Worm (Caenorhabditis elegans): ENCODE measurements around the gene Y1A5A.1.

DNA sequence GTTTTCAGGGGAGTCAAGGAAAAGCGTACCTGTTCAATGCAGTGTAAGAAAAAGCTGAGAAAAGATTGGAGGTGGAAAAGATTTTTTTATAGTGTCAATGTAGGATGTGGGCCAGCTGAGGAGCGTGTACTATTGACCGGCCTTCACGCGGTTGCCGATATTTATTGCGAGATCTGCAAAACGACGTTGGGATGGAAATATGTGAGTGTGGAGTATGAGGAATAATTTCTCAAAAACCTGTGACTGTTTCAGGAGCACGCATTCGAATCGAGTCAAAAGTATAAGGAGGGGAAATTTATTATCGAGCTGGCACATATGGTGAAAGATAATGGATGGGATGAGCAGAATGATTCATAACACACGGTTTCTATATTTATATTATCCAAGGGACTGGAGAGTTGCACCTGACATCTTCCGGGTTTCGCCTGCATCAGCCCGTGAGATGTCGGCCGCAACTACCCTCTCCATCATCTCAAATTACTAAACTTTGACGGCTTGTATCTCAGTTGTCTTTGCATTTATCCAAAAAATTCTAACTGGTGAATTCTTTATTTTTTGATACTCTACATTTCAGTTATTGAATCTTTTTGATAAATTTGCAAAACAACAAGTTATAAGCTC, 29.2 kb downstream of the Y1A5A.1 start:
- TF ChIP-seq let-607 (tag; optimal IDR thresholded peaks at IDR 0.05), result no peak
- TF ChIP-seq F52B5.7 (tag; optimal IDR thresholded peaks at IDR 0.05), result no peak
- TF ChIP-seq ztf-22 (GFP tag; optimal IDR thresholded peaks at IDR 0.05), result no peak
- no peak for TF ChIP-seq hlh-26 (GFP tag; conservative IDR thresholded peaks at IDR 0.05)
- no peak for TF ChIP-seq unc-62 (GFP tag; optimal IDR thresholded peaks at IDR 0.05)
- peak; percentile 51 for TF ChIP-seq snpc-4 (GFP tag; optimal IDR thresholded peaks at IDR 0.05)
- TF ChIP-seq snpc-4 (tag; optimal IDR thresholded peaks at IDR 0.05), result peak; percentile 35 to 78 (median 53)
- no peak for TF ChIP-seq Y56A3A.18 (GFP tag; IDR thresholded peaks at IDR 0.05)
- TF ChIP-seq Y53F4B.3 (GFP tag; IDR thresholded peaks at IDR 0.05), result no peak
- TF ChIP-seq ama-1 (optimal IDR thresholded peaks at IDR 0.05), result peak; percentile 32
- TF ChIP-seq ama-1 (GFP tag; optimal IDR thresholded peaks at IDR 0.05), result no peak
- no peak for TF ChIP-seq B0336.3 (GFP tag; IDR thresholded peaks at IDR 0.05)
- TF ChIP-seq madf-3 (GFP tag; IDR thresholded peaks at IDR 0.05), result no peak
- no peak for TF ChIP-seq K11D2.4 (GFP tag; IDR thresholded peaks at IDR 0.05)
- no peak for TF ChIP-seq lin-54 (GFP tag; optimal IDR thresholded peaks at IDR 0.05)
